Worm (Caenorhabditis elegans): ENCODE data around the gene arx-6.

Gene arx-6

DNA sequence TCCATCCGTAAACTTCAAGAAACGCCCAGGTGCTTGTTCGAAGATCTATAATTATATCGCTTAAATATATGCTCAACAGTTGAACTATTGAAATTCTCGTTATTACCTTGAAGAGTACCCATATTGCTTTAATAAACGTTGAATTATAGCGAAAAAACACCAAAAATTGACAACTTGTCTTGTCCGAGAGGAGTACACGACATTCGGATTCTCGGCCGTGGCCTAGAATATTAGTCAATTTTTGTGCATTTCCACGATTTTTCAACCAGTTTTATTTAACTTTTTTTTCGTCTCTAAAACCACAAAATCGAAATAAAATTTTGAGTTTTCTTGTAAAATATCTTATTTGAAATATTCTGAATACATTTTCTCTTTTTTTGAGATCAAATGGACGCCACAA is 33.9 kb downstream of the arx-6 start, which contains the start of the genes F26F4.9 and cee-1 (continued):
- peak; percentile 93 for TF ChIP-seq lir-3 (tag; optimal IDR thresholded peaks at IDR 0.05; ENCODE audit: poor library complexity)
- TF ChIP-seq pax-3 (tag; optimal IDR thresholded peaks at IDR 0.05): peak; percentile 76
- TF ChIP-seq nhr-20 (tag; optimal IDR thresholded peaks at IDR 0.05): peak; percentile 74
- no peak for TF ChIP-seq grh-1 (GFP tag; IDR thresholded peaks at IDR 0.05)
- peak; percentile 66 for TF ChIP-seq nhr-19 (GFP tag; conservative IDR thresholded peaks at IDR 0.05)
- no peak for TF ChIP-seq ceh-88 (GFP tag; IDR thresholded peaks at IDR 0.05)
- peak; percentile 35 for TF ChIP-seq C16A3.4 (tag; optimal IDR thresholded peaks at IDR 0.05)
- no peak for TF ChIP-seq nhr-12 (tag; optimal IDR thresholded peaks at IDR 0.05)
- TF ChIP-seq irx-1 (tag; optimal IDR thresholded peaks at IDR 0.05): peak; percentile 86
- TF ChIP-seq Y116A8C.19 (tag; optimal IDR thresholded peaks at IDR 0.05; ENCODE audit: borderline replicate concordance): peak; percentile 73
- peak; percentile 40 for TF ChIP-seq F16B12.6 (tag; optimal IDR thresholded peaks at IDR 0.05)
- TF ChIP-seq sox-4 (tag; optimal IDR thresholded peaks at IDR 0.05): peak; percentile 87
- TF ChIP-seq nhr-47 (tag; optimal IDR thresholded peaks at IDR 0.05): peak; percentile 82
- peak; percentile 84 for TF ChIP-seq nhr-90 (tag; optimal IDR thresholded peaks at IDR 0.05; ENCODE audit: poor library complexity)
- TF ChIP-seq zip-4 (GFP tag; optimal IDR thresholded peaks at IDR 0.05): peak; percentile 8
- peak; percentile 91 for TF ChIP-seq fkh-4 (tag; optimal IDR thresholded peaks at IDR 0.05; ENCODE audit: borderline replicate concordance)
- peak; percentile 90 for TF ChIP-seq ceh-90 (tag; optimal IDR thresholded peaks at IDR 0.05)
- TF ChIP-seq blmp-1 (tag; optimal IDR thresholded peaks at IDR 0.05): peak; percentile 40
- peak; percentile 75 for TF ChIP-seq snu-23 (GFP tag; optimal IDR thresholded peaks at IDR 0.05)
- no peak for TF ChIP-seq aha-1 (tag; optimal IDR thresholded peaks at IDR 0.05)
- no peak for TF ChIP-seq hlh-17 (GFP tag; optimal IDR thresholded peaks at IDR 0.05; ENCODE audit: borderline replicate concordance)
- TF ChIP-seq ets-5 (GFP tag; IDR thresholded peaks at IDR 0.05): no peak
- TF ChIP-seq fkh-8 (tag; optimal IDR thresholded peaks at IDR 0.05): peak; percentile 70
- TF ChIP-seq ces-1 (GFP tag; optimal IDR thresholded peaks at IDR 0.05): no peak
- no peak for TF ChIP-seq zag-1 (tag; optimal IDR thresholded peaks at IDR 0.05)

DNA sequence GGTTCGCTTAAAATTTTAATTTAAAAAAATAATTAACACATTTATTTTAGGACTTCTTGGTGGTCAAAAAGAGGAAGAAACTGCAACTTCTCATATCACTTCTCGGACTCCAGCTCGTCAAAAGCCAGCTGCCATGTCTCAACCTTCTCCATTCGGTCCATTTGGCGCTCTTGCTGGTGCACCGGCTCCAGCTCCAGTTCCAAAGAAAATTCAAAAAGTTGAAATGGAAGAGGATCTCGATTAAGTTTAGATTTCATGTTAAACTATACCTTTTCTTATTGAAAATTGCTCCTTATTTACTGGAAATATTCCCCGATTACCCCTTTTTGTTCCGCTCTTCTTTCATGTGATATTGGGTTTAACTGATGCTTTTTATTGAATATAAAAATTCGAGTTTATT is 35.3 kb downstream of the arx-6 start:
- TF ChIP-seq C34B4.2 (tag; optimal IDR thresholded peaks at IDR 0.05): no peak
- no peak for TF ChIP-seq snu-23 (GFP tag; optimal IDR thresholded peaks at IDR 0.05)
- no peak for TF ChIP-seq zip-4 (GFP tag; optimal IDR thresholded peaks at IDR 0.05)
- TF ChIP-seq unc-62 (GFP tag; optimal IDR thresholded peaks at IDR 0.05): no peak
- TF ChIP-seq unc-86 (tag; optimal IDR thresholded peaks at IDR 0.05): no peak

DNA sequence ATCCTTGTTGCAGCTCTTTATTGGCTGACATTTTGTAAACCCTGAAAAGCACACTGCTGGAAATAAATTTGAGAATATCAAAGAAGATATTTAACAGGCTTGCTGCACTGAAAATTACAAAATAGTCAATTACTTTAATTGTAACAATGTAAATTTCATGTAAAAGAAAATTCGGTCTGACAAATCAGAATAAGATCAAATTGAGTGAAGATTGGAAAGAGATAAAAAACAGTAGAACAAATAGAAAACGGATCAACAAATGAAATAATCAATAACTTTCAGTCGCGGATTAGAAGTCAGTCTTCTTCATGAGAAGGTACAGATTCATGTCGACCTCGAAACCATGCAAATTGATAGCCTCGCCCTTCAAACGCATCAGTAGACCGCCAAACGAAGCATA is 38.6 kb downstream of the arx-6 start, which contains the start of gene rars-1:
rars-1 (minus strand) TSS at position 101 of the 400 bp plus-strand sequence.
- TF ChIP-seq ztf-11 (tag; optimal IDR thresholded peaks at IDR 0.05): no peak
- TF ChIP-seq efl-1 (optimal IDR thresholded peaks at IDR 0.05): no peak
- peak in 1 of 2 experiments; percentile 52 for TF ChIP-seq efl-1 (GFP tag; optimal IDR thresholded peaks at IDR 0.05 in 1 of 2)

DNA sequence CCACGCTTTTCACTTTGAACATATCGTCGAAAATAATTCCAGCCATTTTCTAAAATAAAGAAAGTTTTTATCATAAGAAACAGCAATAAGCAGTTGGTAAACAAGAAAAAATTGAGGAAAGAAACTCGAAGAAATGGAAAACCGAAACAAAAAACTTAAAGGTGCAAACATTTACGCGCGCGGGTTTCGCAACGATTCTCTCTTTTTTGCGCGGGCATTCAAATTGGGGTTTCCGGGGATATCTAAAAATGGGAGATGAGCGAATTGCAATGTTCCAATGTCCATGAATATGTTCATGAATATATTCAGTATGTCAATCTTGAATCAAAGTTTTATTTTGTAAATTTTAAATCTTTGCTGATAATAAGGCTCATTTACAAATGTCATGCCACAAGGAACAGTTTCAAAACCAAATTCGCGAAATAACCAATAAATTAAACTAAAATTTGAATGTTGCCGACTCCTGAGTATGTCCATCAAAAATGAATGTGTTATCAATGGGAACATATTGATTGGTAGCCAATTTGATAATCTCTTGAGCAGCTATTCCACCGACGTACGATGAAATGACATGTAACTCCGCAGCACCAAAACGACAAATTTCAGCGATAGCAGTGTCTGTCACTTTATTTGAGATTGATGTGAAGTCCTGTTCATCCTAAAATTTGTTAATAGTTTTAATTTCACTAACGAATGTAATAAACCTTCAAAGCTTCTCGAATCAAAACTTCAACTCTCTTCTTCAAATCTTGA is 39.7 kb downstream of the arx-6 start, which contains the start of gene rpb-8:
rpb-8 (minus strand) TSS at position 49 of the 753 bp plus-strand sequence.
- TF ChIP-seq blmp-1 (tag; optimal IDR thresholded peaks at IDR 0.05) (peak; percentile 77), snu-23 (GFP tag; optimal IDR thresholded peaks at IDR 0.05) (peak; percentile 54), tbx-2 (tag; optimal IDR thresholded peaks at IDR 0.05) (peak; percentile 38), zag-1 (tag; optimal IDR thresholded peaks at IDR 0.05) (no peak), ztf-11 (tag; optimal IDR thresholded peaks at IDR 0.05) (no peak), lin-14 (GFP tag; optimal IDR thresholded peaks at IDR 0.05) (no peak), nhr-11 (tag; optimal IDR thresholded peaks at IDR 0.05) (no peak), mdl-1 (tag; optimal IDR thresholded peaks at IDR 0.05) (peak in 1 of 2 experiments; percentile 20), lsy-2 (tag; optimal IDR thresholded peaks at IDR 0.05) (peak; percentile 56 to 80), nhr-47 (tag; optimal IDR thresholded peaks at IDR 0.05) (peak; percentile 52), nhr-20 (tag; optimal IDR thresholded peaks at IDR 0.05) (peak; percentile 45), elt-3 (tag; optimal IDR thresholded peaks at IDR 0.05) (peak in 1 of 6 experiments; percentile 23), ceh-88 (GFP tag; IDR thresholded peaks at IDR 0.05) (no peak), rnt-1 (tag; optimal IDR thresholded peaks at IDR 0.05) (peak; percentile 74), sup-37 (GFP tag; optimal IDR thresholded peaks at IDR 0.05) (no peak), Y116A8C.19 (tag; optimal IDR thresholded peaks at IDR 0.05; ENCODE audit: borderline replicate concordance) (no peak), lir-3 (tag; optimal IDR thresholded peaks at IDR 0.05; ENCODE audit: poor library complexity) (peak; percentile 37), ceh-90 (tag; optimal IDR thresholded peaks at IDR 0.05) (peak; percentile 27), lin-35 (GFP tag; optimal IDR thresholded peaks at IDR 0.05) (peak; percentile 94 to 96), zip-4 (GFP tag; optimal IDR thresholded peaks at IDR 0.05) (peak; percentile 22), lin-39 (tag; optimal IDR thresholded peaks at IDR 0.05) (no peak), mab-9 (GFP tag; IDR thresholded peaks at IDR 0.05) (no peak), pax-3 (tag; optimal IDR thresholded peaks at IDR 0.05) (no peak), nhr-71 (tag; optimal IDR thresholded peaks at IDR 0.05) (peak; percentile 49), nhr-85 (tag) (no peak)

All from whole organism, L1 larva.